Fruit fly (Drosophila melanogaster) whole organism, prepupa: ENCODE measurements around the gene sky.
A peak's percentile ranks its signal among the peaks of the same experiment; 100 is the strongest.

Experiments used
- CG10631 ChIP-seq: fragments of 200-800 bp; sonication (Bioruptor generic); optimal IDR thresholded peaks from 2 replicates; lab custom pipeline; 2016; ENCODE audit warnings: missing biosample characterization, missing genetic modification characterization
- CG10669 ChIP-seq: fragments of 200-800 bp; sonication (Bioruptor generic); optimal IDR thresholded peaks from 3 replicates; lab custom pipeline; 2018; ENCODE audit warnings: missing biosample characterization, mild to moderate bottlenecking, missing genetic modification characterization, moderate library complexity
- CG15336 ChIP-seq: fragments of 200-800 bp; sonication (Bioruptor generic); IDR thresholded peaks from 2 replicates; pipeline ENCODE4 v1.3.6; 2022; ENCODE audit warnings: missing biosample characterization, missing genetic modification characterization
- CG1621 ChIP-seq: fragments of 200-800 bp; sonication (Bioruptor generic); optimal IDR thresholded peaks from 3 replicates; lab custom pipeline; 2018; ENCODE audit warnings: missing biosample characterization, mild to moderate bottlenecking, missing genetic modification characterization
- CG16779 ChIP-seq: fragments of 200-800 bp; sonication (Bioruptor generic); optimal IDR thresholded peaks from 3 replicates; lab custom pipeline; 2017; ENCODE audit warnings: missing biosample characterization, mild to moderate bottlenecking, missing genetic modification characterization
- CG3032 ChIP-seq: fragments of 200-800 bp; optimal IDR thresholded peaks from 2 replicates; lab custom pipeline; 2019; ENCODE audit warnings: missing biosample characterization, mild to moderate bottlenecking, missing genetic modification characterization, moderate library complexity
- CG31627 ChIP-seq: fragments of 200-800 bp; sonication (Bioruptor generic); optimal IDR thresholded peaks from 3 replicates; lab custom pipeline; 2016; ENCODE audit warnings: missing biosample characterization, missing genetic modification characterization
- CG32006 ChIP-seq: fragments of 200-800 bp; sonication (Bioruptor generic); optimal IDR thresholded peaks from 3 replicates; lab custom pipeline; 2017; ENCODE audit warnings: missing biosample characterization, mild to moderate bottlenecking, missing genetic modification characterization
- CG34406 ChIP-seq: fragments of 200-800 bp; sonication (Bioruptor generic); optimal IDR thresholded peaks from 3 replicates; lab custom pipeline; 2016; ENCODE audit warnings: missing biosample characterization, missing genetic modification characterization
- CG3919 ChIP-seq: fragments of 200-800 bp; sonication (Bioruptor generic); optimal IDR thresholded peaks from 3 replicates; lab custom pipeline; 2016; ENCODE audit warnings: missing biosample characterization, missing genetic modification characterization
- CG6854 ChIP-seq: fragments of 200-800 bp; sonication (Bioruptor generic); optimal IDR thresholded peaks from 2 replicates; lab custom pipeline; 2017; ENCODE audit warnings: missing biosample characterization, mild to moderate bottlenecking, missing genetic modification characterization
- CG7368 ChIP-seq: fragments of 200-800 bp; sonication (Bioruptor generic); optimal IDR thresholded peaks from 3 replicates; lab custom pipeline; 2016; ENCODE audit warnings: missing biosample characterization, missing genetic modification characterization
- CG8632 ChIP-seq: fragments of 200-800 bp; sonication (Bioruptor generic); optimal IDR thresholded peaks from 3 replicates; lab custom pipeline; 2016; ENCODE audit warnings: missing biosample characterization, missing genetic modification characterization
- CG9139 ChIP-seq: fragments of 200-800 bp; sonication (Bioruptor generic); optimal IDR thresholded peaks from 3 replicates; lab custom pipeline; 2017; ENCODE audit warnings: missing biosample characterization, mild to moderate bottlenecking, missing genetic modification characterization
- Eip75B ChIP-seq: fragments of 200-800 bp; sonication (Bioruptor generic); optimal IDR thresholded peaks from 3 replicates; lab custom pipeline; 2016; ENCODE audit warnings: missing biosample characterization, missing genetic modification characterization
- Eip78C ChIP-seq: fragments of 200-800 bp; sonication (Bioruptor generic); peaks from one replicate; lab custom pipeline; 2016; ENCODE audit warnings: missing biosample characterization, missing genetic modification characterization
- Ets21C ChIP-seq: fragments of 200-800 bp; sonication (Bioruptor generic); optimal IDR thresholded peaks from 3 replicates; lab custom pipeline; 2016; ENCODE audit warnings: missing biosample characterization, missing genetic modification characterization
- Ets96B ChIP-seq: fragments of 200-800 bp; optimal IDR thresholded peaks from 2 replicates; lab custom pipeline; 2019; ENCODE audit warnings: missing biosample characterization, mild to moderate bottlenecking, missing genetic modification characterization, moderate library complexity
- Gug ChIP-seq: fragments of 200-800 bp; sonication (Bioruptor generic); IDR thresholded peaks from 2 replicates; pipeline ENCODE4 v1.3.6; 2022; ENCODE audit warnings: missing biosample characterization, missing genetic modification characterization
- Hr39 ChIP-seq: fragments of 200-800 bp; sonication (Bioruptor generic); optimal IDR thresholded peaks from 2 replicates; lab custom pipeline; 2016; ENCODE audit warnings: missing biosample characterization, missing genetic modification characterization
- Lpt ChIP-seq: fragments of 200-800 bp; sonication (Bioruptor generic); optimal IDR thresholded peaks from 3 replicates; lab custom pipeline; 2016; ENCODE audit warnings: missing biosample characterization, missing genetic modification characterization
- Met ChIP-seq: fragments of 200-800 bp; sonication (Bioruptor generic); optimal IDR thresholded peaks from 3 replicates; lab custom pipeline; 2016; ENCODE audit warnings: missing biosample characterization, missing genetic modification characterization
- Sox102F ChIP-seq: fragments of 200-800 bp; sonication (Bioruptor generic); optimal IDR thresholded peaks from 2 replicates; lab custom pipeline; 2016; ENCODE audit warnings: missing biosample characterization, mild to moderate bottlenecking, missing genetic modification characterization
- Sox14 ChIP-seq: fragments of 200-800 bp; sonication (Bioruptor generic); optimal IDR thresholded peaks from 3 replicates; lab custom pipeline; 2016; ENCODE audit warnings: missing biosample characterization, missing genetic modification characterization
- achi ChIP-seq: fragments of 200-800 bp; sonication (Bioruptor generic); optimal IDR thresholded peaks from 3 replicates; lab custom pipeline; 2016; ENCODE audit warnings: missing biosample characterization, missing genetic modification characterization
- acj6 ChIP-seq: fragments of 200-800 bp; sonication (Bioruptor generic); optimal IDR thresholded peaks from 3 replicates; lab custom pipeline; 2016; ENCODE audit warnings: missing biosample characterization, missing genetic modification characterization
- dac ChIP-seq: fragments of 200-800 bp; sonication (Bioruptor generic); optimal IDR thresholded peaks from 2 replicates; lab custom pipeline; 2017; ENCODE audit warnings: missing biosample characterization, mild to moderate bottlenecking, missing genetic modification characterization
- dsx ChIP-seq: fragments of 200-800 bp; optimal IDR thresholded peaks from 3 replicates; lab custom pipeline; 2019; ENCODE audit warnings: missing biosample characterization, mild to moderate bottlenecking, missing genetic modification characterization, moderate library complexity; ENCODE audit not compliant: poor library complexity, severe bottlenecking
- eg ChIP-seq: fragments of 200-800 bp; sonication (Bioruptor generic); IDR thresholded peaks from 3 replicates; pipeline ENCODE4 v1.3.6; 2022; ENCODE audit warnings: missing biosample characterization, missing genetic modification characterization
- fd59A ChIP-seq: fragments of 200-800 bp; sonication (Bioruptor generic); optimal IDR thresholded peaks from 2 replicates; lab custom pipeline; 2017; ENCODE audit warnings: missing biosample characterization, mild to moderate bottlenecking, missing genetic modification characterization, missing genetic modification reagents
- fd85E ChIP-seq: fragments of 200-800 bp; sonication (Bioruptor generic); optimal IDR thresholded peaks from 3 replicates; lab custom pipeline; 2016; ENCODE audit warnings: missing biosample characterization, missing genetic modification characterization
- fkh ChIP-seq: fragments of 200-800 bp; sonication (Bioruptor generic); optimal IDR thresholded peaks from 3 replicates; lab custom pipeline; 2017; ENCODE audit warnings: missing biosample characterization, mild to moderate bottlenecking, missing genetic modification characterization, moderate library complexity
- lz ChIP-seq: fragments of 200-800 bp; sonication (Bioruptor generic); optimal IDR thresholded peaks from 3 replicates; lab custom pipeline; 2016; ENCODE audit warnings: missing biosample characterization, missing genetic modification characterization
- net ChIP-seq: fragments of 200-800 bp; sonication (Bioruptor generic); optimal IDR thresholded peaks from 3 replicates; lab custom pipeline; 2016; ENCODE audit warnings: missing biosample characterization, missing genetic modification characterization
- spab ChIP-seq: fragments of 200-800 bp; sonication (Bioruptor generic); optimal IDR thresholded peaks from 2 replicates; lab custom pipeline; 2017; ENCODE audit warnings: missing biosample characterization, mild to moderate bottlenecking, missing genetic modification characterization, missing genetic modification reagents
- svp ChIP-seq: fragments of 200-800 bp; sonication (Bioruptor generic); peaks from one replicate; lab custom pipeline; 2016; ENCODE audit warnings: missing biosample characterization, missing genetic modification characterization
- topi ChIP-seq: fragments of 200-800 bp; sonication (Bioruptor generic); optimal IDR thresholded peaks from 3 replicates; lab custom pipeline; 2016; ENCODE audit warnings: missing biosample characterization, missing genetic modification characterization
- vri ChIP-seq: fragments of 200-800 bp; sonication (Bioruptor generic); optimal IDR thresholded peaks from 3 replicates; lab custom pipeline; 2016; ENCODE audit warnings: missing biosample characterization, mild to moderate bottlenecking, missing genetic modification characterization

The sky gene

dm6 chr2L:20956836-20957235, 38.1 kb upstream of the sky start (continued):
- TF ChIP-seq CG7368 (GFP tag; lab: Kevin White, UChicago) (no peak), fkh (no peak), lz (GFP tag; lab: Kevin White, UChicago) (peak; percentile 47), CG10631 (peak; percentile 49), dsx (peak; percentile 67), CG3919 (peak; percentile 41), Ets21C (GFP tag; lab: Kevin White, UChicago) (peak; percentile 15), vri (GFP tag; lab: Kevin White, UChicago) (no peak), CG34406 (GFP tag; lab: Kevin White, UChicago) (peak; percentile 70), net (peak; percentile 4), CG31627 (peak; percentile 22), CG8632 (GFP tag; lab: Kevin White, UChicago) (peak; percentile 62), spab (GFP tag; lab: Kevin White, UChicago) (peak; percentile 81), CG1621 (tag; lab: Kevin White, UChicago) (peak; percentile 2), Sox102F (GFP tag; lab: Kevin White, UChicago) (peak; percentile 40), Sox14 (GFP tag; lab: Kevin White, UChicago) (peak; percentile 28), Eip78C (GFP tag; lab: Kevin White, UChicago) (peak; percentile 88), Gug (GFP tag; lab: Robert Waterston, UW) (no peak), topi (GFP tag; lab: Kevin White, UChicago) (peak; percentile 67), CG6854 (GFP tag; lab: Kevin White, UChicago) (no peak), CG16779 (tag; lab: Kevin White, UChicago) (no peak), Ets96B (tag; lab: Kevin White, UChicago) (peak; percentile 56)

DNA sequence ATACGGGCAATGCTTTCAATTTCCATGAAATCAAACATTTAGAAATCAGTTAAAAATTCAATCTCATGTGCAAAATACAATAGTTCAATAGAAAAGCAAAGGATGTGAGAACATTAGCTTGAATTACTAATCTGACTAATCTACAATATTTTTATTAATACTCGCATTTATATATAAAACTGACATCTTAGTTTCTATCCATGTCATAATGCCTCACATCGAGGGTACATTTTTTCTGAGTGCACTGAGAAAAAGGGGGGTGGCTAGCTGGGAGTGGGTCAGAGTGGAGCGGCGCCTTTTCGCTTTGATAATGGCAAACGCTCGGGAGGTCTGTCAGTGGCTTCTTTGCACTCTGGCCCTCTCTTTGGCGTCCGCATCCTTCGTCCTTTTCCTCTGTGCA, 32.6 kb upstream of the sky start:
- no peak for TF ChIP-seq net
- no peak for TF ChIP-seq Eip75B (GFP tag; lab: Kevin White, UChicago)
- no peak for TF ChIP-seq CG3032 (tag; lab: Kevin White, UChicago)
- no peak for TF ChIP-seq CG7368 (GFP tag; lab: Kevin White, UChicago)
- TF ChIP-seq topi (GFP tag; lab: Kevin White, UChicago): no peak
- TF ChIP-seq Sox14 (GFP tag; lab: Kevin White, UChicago): no peak
- no peak for TF ChIP-seq fd85E (GFP tag; lab: Kevin White, UChicago)
- no peak for TF ChIP-seq CG15336 (GFP tag; lab: Robert Waterston, UW)
- no peak for TF ChIP-seq eg (GFP tag; lab: Robert Waterston, UW)
- TF ChIP-seq Lpt (GFP tag; lab: Kevin White, UChicago): no peak
- TF ChIP-seq acj6: no peak
- no peak for TF ChIP-seq CG8632 (GFP tag; lab: Kevin White, UChicago)
- TF ChIP-seq Hr39 (GFP tag; lab: Kevin White, UChicago): no peak
- TF ChIP-seq achi (GFP tag; lab: Kevin White, UChicago): no peak
- no peak for TF ChIP-seq CG32006 (GFP tag; lab: Kevin White, UChicago)
- no peak for TF ChIP-seq dac
- TF ChIP-seq CG34406 (GFP tag; lab: Kevin White, UChicago): no peak
- TF ChIP-seq CG9139 (GFP tag; lab: Kevin White, UChicago): no peak

dm6 chr2L:20950421-20951108, 31.8 kb upstream of the sky start:
- TF ChIP-seq svp (GFP tag; lab: Kevin White, UChicago) (peak; percentile 45), fd59A (GFP tag; lab: Kevin White, UChicago) (no peak), CG9139 (GFP tag; lab: Kevin White, UChicago) (no peak), Lpt (GFP tag; lab: Kevin White, UChicago) (no peak), CG10669 (no peak), Met (GFP tag; lab: Kevin White, UChicago) (peak; percentile 1), CG32006 (GFP tag; lab: Kevin White, UChicago) (no peak), CG7368 (GFP tag; lab: Kevin White, UChicago) (no peak), CG3032 (tag; lab: Kevin White, UChicago) (no peak), eg (GFP tag; lab: Robert Waterston, UW) (no peak)
- TF ChIP-seq, all 60 proteins: peak for 2
